Fruit fly (Drosophila melanogaster): Measurements from ENCODE around the gene Rint1.

The Rint1 gene

dm6 chr3L:7356386-7357117, 33.1 kb downstream of the Rint1 start, which contains the start of gene CTCF (continued):
- TF ChIP-seq CG13424 (tag; optimal IDR thresholded peaks at IDR 0.05) (peak; percentile 18), lilli (GFP tag; optimal IDR thresholded peaks at IDR 0.05) (peak; percentile 46), Bdp1 (GFP tag; optimal IDR thresholded peaks at IDR 0.05) (no peak), CG18599 (GFP tag; optimal IDR thresholded peaks at IDR 0.05) (no peak), HLH4C (GFP tag; IDR thresholded peaks at IDR 0.05; ENCODE audit: partially characterized antibody) (peak; percentile 82), oc (tag; optimal IDR thresholded peaks at IDR 0.05) (no peak), Meics (GFP tag; optimal IDR thresholded peaks at IDR 0.05) (peak; percentile 77), Sox102F (GFP tag; optimal IDR thresholded peaks at IDR 0.05) (peak; percentile 57), D19A (tag; optimal IDR thresholded peaks at IDR 0.05) (peak; percentile 41), Ada2b (GFP tag; IDR thresholded peaks at IDR 0.05) (no peak), CG2129 (GFP tag; IDR thresholded peaks at IDR 0.05; ENCODE audit: partially characterized antibody) (peak; percentile 63), CG4617 (GFP tag; optimal IDR thresholded peaks at IDR 0.05; ENCODE audit: borderline replicate concordance) (peak; percentile 94), CG13287 (GFP tag; IDR thresholded peaks at IDR 0.05; ENCODE audit: partially characterized antibody) (peak; percentile 94), PHDP (tag; optimal IDR thresholded peaks at IDR 0.05) (peak; percentile 28), GATAe (GFP tag; conservative IDR thresholded peaks at IDR 0.05) (peak; percentile 69), CG15269 (tag; optimal IDR thresholded peaks at IDR 0.05) (peak; percentile 37), corto (GFP tag; optimal IDR thresholded peaks at IDR 0.05) (no peak), Asciz (GFP tag; optimal IDR thresholded peaks at IDR 0.05) (peak; percentile 53), tgo (GFP tag; IDR thresholded peaks at IDR 0.05) (peak; percentile 51), Dll (GFP tag; IDR thresholded peaks at IDR 0.05; ENCODE audit: partially characterized antibody) (peak; percentile 83), CG17385 (GFP tag; optimal IDR thresholded peaks at IDR 0.05) (peak; percentile 19), stwl (tag; optimal IDR thresholded peaks at IDR 0.05) (peak; percentile 67), H2.0 (GFP tag; IDR thresholded peaks at IDR 0.05) (no peak), CG11398 (GFP tag; optimal IDR thresholded peaks at IDR 0.05) (peak; percentile 3), emc (GFP tag; optimal IDR thresholded peaks at IDR 0.05) (no peak), C15 (GFP tag; IDR thresholded peaks at IDR 0.05) (no peak), en (GFP tag; optimal IDR thresholded peaks at IDR 0.05) (peak; percentile 8), CG1832 (GFP tag; optimal IDR thresholded peaks at IDR 0.05) (no peak), grn (GFP tag; optimal IDR thresholded peaks at IDR 0.05) (peak; percentile 53), shn (GFP tag; optimal IDR thresholded peaks at IDR 0.05) (no peak), CG7987 (GFP tag; optimal IDR thresholded peaks at IDR 0.05) (peak; percentile 3), CG12219 (GFP tag; optimal IDR thresholded peaks at IDR 0.05) (no peak), Bgb (GFP tag; IDR thresholded peaks at IDR 0.05; ENCODE audit: partially characterized antibody) (peak; percentile 73), inv (GFP tag; IDR thresholded peaks at IDR 0.05; ENCODE audit: partially characterized antibody) (peak; percentile 55; the same call in 1 of the 2 replicates), bab2 (GFP tag; optimal IDR thresholded peaks at IDR 0.05) (peak; percentile 13), nerfin-2 (GFP tag; IDR thresholded peaks at IDR 0.05; ENCODE audit: partially characterized antibody) (peak; percentile 50; the same call in 1 of the 2 replicates), bbx (GFP tag; IDR thresholded peaks at IDR 0.05; ENCODE audit: partially characterized antibody) (peak; percentile 91), fd102C (GFP tag; optimal IDR thresholded peaks at IDR 0.05) (no peak), rib (GFP tag; IDR thresholded peaks at IDR 0.05) (no peak), CG1647 (GFP tag; optimal IDR thresholded peaks at IDR 0.05) (peak; percentile 17), Atf3 (GFP tag; optimal IDR thresholded peaks at IDR 0.05) (peak; percentile 20), Chrac-16 (GFP tag; optimal IDR thresholded peaks at IDR 0.05) (peak; percentile 27), ab (GFP tag; optimal IDR thresholded peaks at IDR 0.05) (no peak), Adf1 (GFP tag; IDR thresholded peaks at IDR 0.05) (no peak), CG11695 (GFP tag; IDR thresholded peaks at IDR 0.05) (no peak), CG10959 (GFP tag; IDR thresholded peaks at IDR 0.05) (no peak), slp2 (GFP tag; optimal IDR thresholded peaks at IDR 0.05) (peak; percentile 39), HLH54F (GFP tag; optimal IDR thresholded peaks at IDR 0.05) (peak; percentile 20)

Data from whole organism, embryonic.